Worm (Caenorhabditis elegans) whole organism, early embryonic: Measurements from ENCODE around the gene C07G1.15.

Experiments used
- B0310.2 ChIP-seq: sonication (generic microtip); optimal IDR thresholded peaks from 2 replicates; lab custom pipeline; 2016; ENCODE audit warnings: mild to moderate bottlenecking, missing genetic modification characterization, missing compliant biosample characterization
- ama-1 ChIP-seq: fragments of 150-350 bp; optimal IDR thresholded peaks from 2 replicates; lab custom pipeline; 2014
- ceh-13 ChIP-seq: fragments of 200-800 bp; sonication (Bioruptor generic); optimal IDR thresholded peaks from 2 replicates; lab custom pipeline; 2018; ENCODE audit warnings: mild to moderate bottlenecking, missing genetic modification characterization, missing compliant biosample characterization
- ceh-36 ChIP-seq: sonication (generic microtip); optimal IDR thresholded peaks from 2 replicates; lab custom pipeline; 2016; ENCODE audit warnings: missing genetic modification characterization, inconsistent platforms, missing compliant biosample characterization
- flt-1 ChIP-seq: fragments of 200-800 bp; sonication (Bioruptor generic); IDR thresholded peaks from 2 replicates; pipeline ENCODE4 v1.3.6; 2022; ENCODE audit warnings: missing genetic modification characterization, missing compliant biosample characterization
- hmbx-1 ChIP-seq: sonication (generic microtip); optimal IDR thresholded peaks from 2 replicates; lab custom pipeline; 2016; ENCODE audit warnings: mild to moderate bottlenecking, missing genetic modification characterization, missing compliant biosample characterization
- hmg-4 ChIP-seq: fragments of 200-800 bp; sonication (Bioruptor generic); optimal IDR thresholded peaks from 2 replicates; lab custom pipeline; 2018; ENCODE audit warnings: mild to moderate bottlenecking, missing genetic modification characterization, missing compliant biosample characterization
- hnd-1 ChIP-seq: sonication (generic microtip); optimal IDR thresholded peaks from 2 replicates; lab custom pipeline; 2016; ENCODE audit warnings: missing genetic modification characterization, missing compliant biosample characterization
- pes-1 ChIP-seq: fragments of 200-800 bp; sonication (Bioruptor generic); IDR thresholded peaks from 2 replicates; pipeline ENCODE4 v1.3.6; 2022; ENCODE audit warnings: missing genetic modification reagents, missing genetic modification characterization, missing compliant biosample characterization
- scrt-1 ChIP-seq: fragments of 200-800 bp; sonication (Bioruptor generic); IDR thresholded peaks from 2 replicates; pipeline ENCODE4 v1.3.6; 2022; ENCODE audit warnings: missing genetic modification characterization, missing compliant biosample characterization
- sea-1 ChIP-seq: fragments of 200-800 bp; sonication (Bioruptor generic); conservative IDR thresholded peaks from 2 replicates; pipeline ENCODE4 v1.3.6; 2022; ENCODE audit warnings: missing genetic modification characterization, missing compliant biosample characterization
- tbx-11 ChIP-seq: fragments of 200-800 bp; sonication (Bioruptor generic); IDR thresholded peaks from 2 replicates; pipeline ENCODE4 v1.3.6; 2022; ENCODE audit warnings: missing genetic modification characterization, missing compliant biosample characterization
- tbx-37 ChIP-seq: fragments of 200-800 bp; sonication (Bioruptor generic); conservative IDR thresholded peaks from 2 replicates; pipeline ENCODE4 v1.3.6; 2022; ENCODE audit warnings: missing genetic modification reagents, missing genetic modification characterization, missing compliant biosample characterization
- tra-4 ChIP-seq: sonication (generic microtip); optimal IDR thresholded peaks from 2 replicates; lab custom pipeline; 2017; ENCODE audit warnings: missing genetic modification characterization, missing compliant biosample characterization

ce11 chrIV:8210300-8210699, 40.5 kb downstream of the C07G1.15 start, which contains the start of gene C07G1.6:
- no peak for TF ChIP-seq flt-1 (GFP tag; lab: Robert Waterston, UW)
- no peak for TF ChIP-seq ama-1 (lab: Kevin White, UChicago)
- TF ChIP-seq tra-4 (tag; lab: Kevin White, UChicago), result no peak
- TF ChIP-seq hmg-4, result no peak
- TF ChIP-seq scrt-1, result no peak
- no peak for TF ChIP-seq sea-1 (GFP tag; lab: Robert Waterston, UW)
- TF ChIP-seq ceh-13 (GFP tag; lab: Kevin White, UChicago), result no peak
- no peak for TF ChIP-seq tbx-37 (GFP tag; lab: Robert Waterston, UW)
- TF ChIP-seq tbx-11 (GFP tag; lab: Robert Waterston, UW), result no peak
- TF ChIP-seq pes-1 (GFP tag; lab: Robert Waterston, UW), result no peak
- TF ChIP-seq B0310.2, result no peak
- no peak for TF ChIP-seq hnd-1 (tag; lab: Kevin White, UChicago)
- no peak for TF ChIP-seq hmbx-1
- no peak for TF ChIP-seq ceh-36 (tag; lab: Kevin White, UChicago)
